Fruit fly (Drosophila melanogaster) whole organism, embryonic: ENCODE measurements around the gene Aef1.
A peak's percentile ranks its signal among the peaks of the same experiment; 100 is the strongest.

Experiments used
- Awh ChIP-seq: fragments of 200-800 bp; sonication (Bioruptor generic); IDR thresholded peaks from 2 replicates; pipeline ENCODE4, ENCODE4 v1.3.6; 2022; ENCODE audit warnings: missing biosample characterization, missing genetic modification characterization
- CG13775 ChIP-seq: fragments of 200-800 bp; sonication (Bioruptor generic); optimal IDR thresholded peaks from 3 replicates; lab custom pipeline; 2017; ENCODE audit warnings: missing biosample characterization, mild to moderate bottlenecking, missing genetic modification characterization
- CG17361 ChIP-seq: fragments of 200-800 bp; sonication (Bioruptor generic); IDR thresholded peaks from 3 replicates; pipeline ENCODE4 v1.3.6; 2022; ENCODE audit warnings: missing biosample characterization, missing genetic modification characterization
- CG4424 ChIP-seq: fragments of 200-800 bp; sonication (Bioruptor generic); optimal IDR thresholded peaks from 3 replicates; lab custom pipeline; 2016; ENCODE audit warnings: missing biosample characterization, missing genetic modification characterization
- Eip74EF ChIP-seq, 2 experiments: fragments of 200-800 bp in 1 of 2; fragments of >200 bp in 1 of 2; sonication (Bioruptor generic) in 1 of 2; optimal IDR thresholded peaks; 2 replicates each; lab custom pipeline; 2017 to 2019; ENCODE audit warnings: missing biosample characterization in 2 of 2, missing genetic modification characterization in 2 of 2, mild to moderate bottlenecking in 1 of 2, moderate library complexity in 1 of 2
- Lhr ChIP-seq: fragments of 200-800 bp; sonication (Bioruptor generic); optimal IDR thresholded peaks from 3 replicates; lab custom pipeline; 2017; ENCODE audit warnings: mild to moderate bottlenecking, missing biosample characterization, missing genetic modification reagents, missing genetic modification characterization
- Usf ChIP-seq: fragments of 200-800 bp; sonication (Bioruptor generic); optimal IDR thresholded peaks from 2 replicates; lab custom pipeline; 2017; ENCODE audit warnings: missing genotype, missing biosample characterization, missing genetic modification characterization
- cato ChIP-seq: fragments of 200-800 bp; sonication (Bioruptor generic); optimal IDR thresholded peaks from 2 replicates; lab custom pipeline; 2016; ENCODE audit warnings: missing biosample characterization, missing genetic modification characterization, borderline replicate concordance
- dpn ChIP-seq, 2 experiments: fragments of 200-800 bp; sonication (Bioruptor generic); optimal IDR thresholded peaks; 3 replicates each; lab custom pipeline; 2016; ENCODE audit warnings: missing biosample characterization in 2 of 2, missing genetic modification characterization in 2 of 2
- knrl ChIP-seq: fragments of 200-800 bp; sonication (Bioruptor generic); IDR thresholded peaks from 3 replicates; pipeline ENCODE4 v1.3.6; 2022; ENCODE audit warnings: missing biosample characterization, missing genetic modification characterization; ENCODE audit not compliant: partially characterized antibody
- luna ChIP-seq: fragments of 200-800 bp; sonication (Bioruptor generic); optimal IDR thresholded peaks from 2 replicates; lab custom pipeline; 2016; ENCODE audit warnings: missing biosample characterization, missing genetic modification characterization
- sens-2 ChIP-seq: fragments of 200-800 bp; sonication (Bioruptor generic); IDR thresholded peaks from 2 replicates; pipeline ENCODE4 v1.3.6; 2022; ENCODE audit warnings: missing biosample characterization, missing genetic modification characterization
- tup ChIP-seq: fragments of 200-800 bp; sonication (Bioruptor generic); optimal IDR thresholded peaks from 2 replicates; lab custom pipeline; 2016; ENCODE audit warnings: missing biosample characterization, mild to moderate bottlenecking, missing genetic modification characterization, moderate library complexity

DNA sequence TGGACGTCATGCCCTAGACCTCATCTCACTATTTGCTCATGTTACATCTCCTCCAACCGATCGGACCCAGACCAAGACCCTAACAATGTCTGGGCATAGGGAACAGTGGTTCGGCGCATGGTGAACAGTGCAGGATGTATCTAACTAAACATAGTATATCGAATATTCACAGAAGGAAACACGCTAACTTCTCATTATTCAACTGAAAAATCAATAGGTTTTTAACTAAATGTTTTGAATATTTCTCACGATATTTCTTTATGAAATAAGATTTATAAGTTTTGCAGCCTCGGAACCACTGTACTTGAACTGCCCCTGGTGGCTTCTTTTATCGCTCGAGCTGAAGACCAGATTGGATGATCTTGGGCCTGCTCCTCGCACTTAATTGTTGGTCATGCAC is 20.4 kb downstream of the Aef1 start:
- TF ChIP-seq CG13775 (GFP tag; lab: Kevin White, UChicago), result peak; percentile 48
- no peak for TF ChIP-seq Awh (GFP tag; lab: Robert Waterston, UW)
- peak; percentile 15 to 45 for TF ChIP-seq dpn (GFP tag; optimal IDR thresholded peaks at IDR 0.05; lab: Kevin White, UChicago)
- TF ChIP-seq CG4424 (GFP tag; lab: Kevin White, UChicago), result peak; percentile 75
- TF ChIP-seq knrl (GFP tag; lab: Robert Waterston, UW), result no peak
- peak; percentile 68 for TF ChIP-seq CG17361 (GFP tag; lab: Robert Waterston, UW)
- no peak for TF ChIP-seq Lhr
- TF ChIP-seq tup (GFP tag; lab: Kevin White, UChicago), result no peak
- peak; percentile 60 for TF ChIP-seq Usf
- no peak for TF ChIP-seq Eip74EF (GFP tag; optimal IDR thresholded peaks at IDR 0.05; lab: Kevin White, UChicago)
- TF ChIP-seq cato (GFP tag; lab: Kevin White, UChicago), result peak; percentile 17
- peak; percentile 31; the same call in 1 of the 2 replicates for TF ChIP-seq sens-2 (GFP tag; lab: Robert Waterston, UW)
- TF ChIP-seq luna, result no peak
